Fruit fly (Drosophila melanogaster) whole organism: ENCODE results near the gene Prp3.

Experiments used
- CG8478 ChIP-seq: fragments of >200 bp; optimal IDR thresholded peaks from 2 replicates; lab custom pipeline; 2018; ENCODE audit warnings: inconsistent platforms
- Dll ChIP-seq: fragments of >200 bp; optimal IDR thresholded peaks from 2 replicates; lab custom pipeline; 2017
- EcR ChIP-seq, 2 experiments: fragments of >200 bp; optimal IDR thresholded peaks; 2 replicates each; lab custom pipeline; 2017; ENCODE audit warnings: missing biosample characterization in 2 of 2, missing genetic modification characterization in 2 of 2, missing genetic modification reagents in 2 of 2
- pan ChIP-seq: fragments of >200 bp; optimal IDR thresholded peaks from 2 replicates; lab custom pipeline; 2017
- psq ChIP-seq: fragments of >200 bp; optimal IDR thresholded peaks from 2 replicates; lab custom pipeline; 2017
- usp ChIP-seq: fragments of >200 bp; optimal IDR thresholded peaks from 2 replicates; lab custom pipeline; 2017; ENCODE audit warnings: missing biosample characterization, missing genetic modification characterization, mixed read lengths

dm6 chr3L:19952690-19953089, 42.6 kb downstream of the Prp3 start, which contains the start of gene CG33710:
- TF ChIP-seq CG8478 (lab: Kevin White, UChicago), result no peak
- TF ChIP-seq usp (GFP tag; lab: Kevin White, UChicago), result no peak
- no peak for TF ChIP-seq EcR (GFP tag; optimal IDR thresholded peaks at IDR 0.05; lab: Kevin White, UChicago)
- TF ChIP-seq pan (lab: Kevin White, UChicago), result no peak
- TF ChIP-seq psq (lab: Kevin White, UChicago), result no peak
- TF ChIP-seq Dll (lab: Kevin White, UChicago), result no peak
